Fruit fly (Drosophila melanogaster) ovary, adult (tissue): Measurements from ENCODE around the gene Usp8.

Experiments used
- CG17801 ChIP-seq: fragments of 200-800 bp; optimal IDR thresholded peaks from 2 replicates; lab custom pipeline; 2019; ENCODE audit warnings: missing biosample characterization, mild to moderate bottlenecking, missing genetic modification characterization, moderate library complexity; ENCODE audit not compliant: partially characterized antibody

The Usp8 gene

dm6 chr3R:21133951-21134350 lies at the start of gene Usp8:
Gene Usp8, plus strand, starts transcription at chr3R:21134262.
- peak; percentile 45 for TF ChIP-seq CG17801 (GFP tag; lab: Kevin White, UChicago)

DNA sequence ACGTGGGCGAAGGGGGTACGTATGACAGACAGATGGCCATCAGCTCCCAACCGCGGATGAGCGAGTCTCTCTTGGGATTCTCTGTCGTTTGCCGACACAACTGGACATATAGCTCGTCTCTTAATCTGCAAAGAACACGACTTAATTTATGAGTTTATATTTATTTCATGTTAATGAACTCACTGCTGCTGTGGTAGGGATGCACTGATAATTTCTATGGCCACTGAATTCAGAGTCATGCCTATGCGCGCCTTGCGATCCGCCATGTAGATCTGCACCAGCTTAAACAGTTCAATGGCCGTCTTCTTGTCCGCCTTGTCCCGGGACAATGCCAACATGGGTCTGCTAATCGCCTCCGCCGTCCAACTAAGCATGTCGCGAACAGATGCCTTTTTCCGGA lies 49.1 kb upstream of the Usp8 start:
- TF ChIP-seq CG17801 (GFP tag; lab: Kevin White, UChicago): no peak

DNA sequence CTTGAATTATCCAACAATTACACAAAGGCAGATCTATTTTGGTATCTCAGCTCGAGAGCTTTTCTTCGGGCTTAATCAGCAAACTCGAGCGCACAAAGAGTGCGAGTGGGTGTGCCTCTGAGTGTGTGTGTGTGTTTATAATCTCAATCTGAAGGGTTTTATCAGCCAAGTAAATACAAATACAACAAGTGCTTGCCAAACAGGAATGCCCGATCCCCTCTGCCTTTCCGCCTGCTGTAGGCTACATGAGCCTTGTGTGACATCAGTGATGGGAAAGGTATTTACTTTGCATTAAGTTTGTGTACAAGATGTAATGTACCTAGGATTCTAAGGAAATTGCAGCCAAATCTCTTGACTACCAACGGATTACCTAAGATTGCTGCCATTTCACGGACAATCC lies 44.6 kb upstream of the Usp8 start:
- TF ChIP-seq CG17801 (GFP tag; lab: Kevin White, UChicago): no peak

- no peak for TF ChIP-seq CG17801 (GFP tag; lab: Kevin White, UChicago)
Observed at dm6 chr3R:21090230-21091021, 43.6 kb upstream of the Usp8 start.

- TF ChIP-seq CG17801 (GFP tag; lab: Kevin White, UChicago): no peak
Observed at dm6 chr3R:21091500-21091899, 42.6 kb upstream of the Usp8 start.

- TF ChIP-seq CG17801 (GFP tag; lab: Kevin White, UChicago): no peak
Observed at dm6 chr3R:21092036-21092435, 42.0 kb upstream of the Usp8 start.

dm6 chr3R:21092829-21093228 lies 41.2 kb upstream of the Usp8 start:
- TF ChIP-seq CG17801 (GFP tag; lab: Kevin White, UChicago): no peak

DNA sequence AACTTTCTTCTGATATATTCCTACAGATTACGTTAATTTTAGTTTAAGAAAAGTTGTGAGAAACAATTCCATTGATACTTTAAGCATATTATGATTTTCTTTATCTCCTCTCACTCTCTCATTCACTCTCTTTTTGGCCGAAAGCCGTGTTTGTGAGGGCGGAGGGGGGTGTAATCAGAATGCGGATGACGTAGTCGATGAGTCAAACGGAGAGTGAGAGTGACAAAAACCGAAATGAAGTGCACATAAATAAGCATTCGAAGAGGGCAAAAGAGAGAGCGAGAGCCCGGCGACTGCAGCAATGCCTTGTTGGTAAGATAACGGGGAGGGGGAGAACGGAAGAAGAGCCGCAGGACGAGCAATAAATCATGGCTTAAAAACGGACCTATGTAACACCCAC lies 39.8 kb upstream of the Usp8 start:
- TF ChIP-seq CG17801 (GFP tag; lab: Kevin White, UChicago): no peak

- TF ChIP-seq CG17801 (GFP tag; lab: Kevin White, UChicago): no peak
Observed at dm6 chr3R:21096532-21097143, 37.4 kb upstream of the Usp8 start.

- TF ChIP-seq CG17801 (GFP tag; lab: Kevin White, UChicago): no peak
Observed at dm6 chr3R:21097160-21097559, 36.9 kb upstream of the Usp8 start.

- TF ChIP-seq CG17801 (GFP tag; lab: Kevin White, UChicago): peak; percentile 95
Observed at dm6 chr3R:21097631-21098117, 36.4 kb upstream of the Usp8 start, which contains the start of gene RhoGAP93B. Gene RhoGAP93B, minus strand, starts transcription at chr3R:21097827.

dm6 chr3R:21101453-21102214 lies 32.4 kb upstream of the Usp8 start, which contains the start of the genes CG7044 and Tbc1d22:
Gene CG7044, minus strand, starts transcription at chr3R:21101718.
Gene Tbc1d22, plus strand, starts transcription at chr3R:21102199.
- TF ChIP-seq CG17801 (GFP tag; lab: Kevin White, UChicago): peak; percentile 15

DNA sequence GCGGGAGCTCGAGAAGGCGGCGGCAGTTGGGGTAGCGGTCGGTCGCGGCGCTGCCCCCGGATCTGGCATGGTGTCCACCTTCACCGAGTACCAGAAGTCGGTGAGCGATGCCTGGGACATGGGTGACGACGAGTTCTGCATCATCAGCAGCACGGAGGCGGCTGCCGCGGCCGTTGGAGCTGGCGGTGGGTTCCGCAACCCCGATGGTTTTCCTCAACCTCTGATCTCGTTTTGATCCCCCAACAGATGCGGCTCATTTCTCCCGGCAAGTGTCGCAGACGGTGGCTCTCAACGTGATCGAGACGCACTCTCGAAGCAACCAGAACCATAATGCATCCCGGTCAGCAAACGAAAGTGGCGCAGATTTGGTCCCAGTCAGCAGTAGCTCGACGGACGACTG lies 31.6 kb upstream of the Usp8 start:
- no peak for TF ChIP-seq CG17801 (GFP tag; lab: Kevin White, UChicago)

DNA sequence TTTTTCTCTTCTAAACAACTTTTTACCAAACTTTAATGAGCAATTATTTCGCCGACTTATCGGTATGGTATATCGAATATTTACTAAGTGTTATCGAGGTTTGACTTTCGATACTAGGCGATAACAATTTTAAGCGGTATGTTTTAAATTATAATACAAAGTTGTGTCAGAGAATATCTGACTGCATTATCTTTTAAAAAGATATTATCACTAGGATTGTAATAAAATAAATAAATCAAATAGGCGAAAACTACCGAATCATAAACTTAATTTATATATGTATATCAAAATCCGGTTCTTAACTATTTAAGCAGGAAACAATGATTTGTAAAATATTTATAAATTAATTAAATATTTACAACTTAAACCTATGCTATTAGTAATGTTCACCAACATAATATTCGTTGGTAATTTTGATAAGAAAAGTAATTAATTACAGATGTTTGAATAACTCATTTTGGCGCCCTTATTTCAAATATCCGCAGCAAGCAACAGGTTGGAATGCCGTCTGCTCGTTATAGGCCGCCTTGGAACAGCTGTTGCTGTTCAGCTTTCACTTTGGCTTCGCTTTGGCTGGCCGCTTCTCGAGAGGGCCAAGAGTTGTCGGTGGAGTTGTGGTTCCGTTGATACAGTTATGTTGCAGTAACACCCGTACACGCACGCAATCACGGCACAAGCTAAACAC lies 26.0 kb upstream of the Usp8 start, which contains the start of the genes Sec15 and rtet:
Sec15 (minus strand) TSS at position 66 of the 685 bp plus-strand sequence.
rtet (plus strand) TSS at position 540 of the 685 bp plus-strand sequence.
- TF ChIP-seq CG17801 (GFP tag; lab: Kevin White, UChicago): peak; percentile 73
